Worm (Caenorhabditis elegans) whole organism, L2 larva: Measurements from ENCODE around the gene pqn-78.

Experiments
- C34F6.9 ChIP-seq: fragments of 150-350 bp; optimal IDR thresholded peaks from 2 replicates; lab custom pipeline; 2014; ENCODE audit warnings: missing biosample characterization, missing genetic modification characterization
- F13H6.1 ChIP-seq: sonication (generic microtip); optimal IDR thresholded peaks from 2 replicates; lab custom pipeline; 2016; ENCODE audit warnings: missing genetic modification characterization, missing compliant biosample characterization
- R02D3.7 ChIP-seq: fragments of 150-350 bp; optimal IDR thresholded peaks from 2 replicates; lab custom pipeline; 2014; ENCODE audit warnings: missing biosample characterization, missing genetic modification characterization
- Y55F3AM.14 ChIP-seq: fragments of 200-800 bp; sonication (Bioruptor generic); optimal IDR thresholded peaks from 2 replicates; lab custom pipeline; 2018; ENCODE audit warnings: mild to moderate bottlenecking, missing genetic modification characterization, missing compliant biosample characterization
- ZK546.5 ChIP-seq: sonication (generic microtip); optimal IDR thresholded peaks from 2 replicates; lab custom pipeline; 2017; ENCODE audit warnings: missing biosample characterization, missing genetic modification characterization
- alr-1 ChIP-seq: fragments of 150-350 bp; optimal IDR thresholded peaks from 2 replicates; lab custom pipeline; 2014; ENCODE audit warnings: missing biosample characterization, missing genetic modification characterization
- aly-2 ChIP-seq: fragments of 150-350 bp; optimal IDR thresholded peaks from 2 replicates; lab custom pipeline; 2014; ENCODE audit warnings: missing biosample characterization, missing genetic modification characterization
- ama-1 ChIP-seq: fragments of 150-350 bp; optimal IDR thresholded peaks from 2 replicates; lab custom pipeline; 2018; ENCODE audit warnings: inconsistent platforms
- blmp-1 ChIP-seq: sonication (generic microtip); optimal IDR thresholded peaks from 2 replicates; lab custom pipeline; 2017; ENCODE audit warnings: missing genetic modification characterization, mild to moderate bottlenecking, missing compliant biosample characterization, antibody characterized with exemption, moderate library complexity; ENCODE audit not compliant: insufficient read depth
- ceh-16 ChIP-seq: fragments of 150-350 bp; optimal IDR thresholded peaks from 2 replicates; lab custom pipeline; 2014; ENCODE audit warnings: missing biosample characterization, missing genetic modification characterization
- ceh-82 ChIP-seq: fragments of 150-350 bp; optimal IDR thresholded peaks from 2 replicates; lab custom pipeline; 2014; ENCODE audit warnings: missing biosample characterization, missing genetic modification characterization
- crh-2 ChIP-seq: sonication (generic microtip); optimal IDR thresholded peaks from 2 replicates; lab custom pipeline; 2017; ENCODE audit warnings: missing biosample characterization, missing genetic modification characterization
- dmd-4 ChIP-seq: sonication (generic microtip); optimal IDR thresholded peaks from 2 replicates; lab custom pipeline; 2017; ENCODE audit warnings: missing biosample characterization, missing genetic modification characterization
- egl-27 ChIP-seq: sonication (generic microtip); optimal IDR thresholded peaks from 3 replicates; lab custom pipeline; 2017; ENCODE audit warnings: missing biosample characterization, missing genetic modification reagents, missing genetic modification characterization
- elt-1 ChIP-seq: fragments of 150-350 bp; optimal IDR thresholded peaks from 2 replicates; lab custom pipeline; 2014; ENCODE audit warnings: missing biosample characterization, missing genetic modification characterization
- elt-3 ChIP-seq: sonication (generic microtip); optimal IDR thresholded peaks from 2 replicates; lab custom pipeline; 2017; ENCODE audit warnings: missing biosample characterization, missing genetic modification characterization
- fos-1 ChIP-seq: fragments of 150-350 bp; optimal IDR thresholded peaks from 2 replicates; lab custom pipeline; 2014; ENCODE audit warnings: missing biosample characterization, missing genetic modification characterization
- gmeb-1 ChIP-seq: fragments of 150-350 bp; optimal IDR thresholded peaks from 2 replicates; lab custom pipeline; 2014; ENCODE audit warnings: missing biosample characterization, missing genetic modification characterization
- lin-11 ChIP-seq: fragments of 150-350 bp; sonication (generic microtip); optimal IDR thresholded peaks from 2 replicates; lab custom pipeline; 2014; ENCODE audit warnings: missing biosample characterization, missing genetic modification characterization, inconsistent platforms, mixed read lengths
- lin-13 ChIP-seq: fragments of 150-350 bp; optimal IDR thresholded peaks from 2 replicates; lab custom pipeline; 2014; ENCODE audit warnings: missing biosample characterization, missing genetic modification reagents, missing genetic modification characterization
- lin-39 ChIP-seq: fragments of 150-350 bp; optimal IDR thresholded peaks from 2 replicates; lab custom pipeline; 2014; ENCODE audit warnings: missing biosample characterization, missing genetic modification reagents, missing genetic modification characterization
- lsy-2 ChIP-seq, 2 experiments: fragments of 150-350 bp in 1 of 2; sonication (generic microtip) in 1 of 2; optimal IDR thresholded peaks; 2 replicates each; lab custom pipeline; 2014 to 2017; ENCODE audit warnings: missing biosample characterization in 2 of 2, missing genetic modification characterization in 2 of 2
- mab-5 ChIP-seq: fragments of 150-350 bp; optimal IDR thresholded peaks from 2 replicates; lab custom pipeline; 2014; ENCODE audit warnings: missing biosample characterization, missing genetic modification characterization
- mbf-1 ChIP-seq: sonication (generic microtip); optimal IDR thresholded peaks from 2 replicates; lab custom pipeline; 2017; ENCODE audit warnings: missing biosample characterization, missing genetic modification characterization
- mdl-1 ChIP-seq, 2 experiments: fragments of 150-350 bp in 1 of 2; sonication (generic microtip) in 1 of 2; optimal IDR thresholded peaks; 2 replicates each; lab custom pipeline; 2017; ENCODE audit warnings: missing biosample characterization in 2 of 2, missing genetic modification characterization in 2 of 2
- nhr-10 ChIP-seq: sonication (generic microtip); optimal IDR thresholded peaks from 2 replicates; lab custom pipeline; 2017; ENCODE audit warnings: missing biosample characterization, missing genetic modification characterization
- nhr-11 ChIP-seq: fragments of 150-350 bp; optimal IDR thresholded peaks from 2 replicates; lab custom pipeline; 2014; ENCODE audit warnings: missing biosample characterization, missing genetic modification characterization
- nhr-12 ChIP-seq: fragments of 150-350 bp; optimal IDR thresholded peaks from 2 replicates; lab custom pipeline; 2014; ENCODE audit warnings: missing biosample characterization, missing genetic modification characterization
- nhr-129 ChIP-seq: fragments of 150-350 bp; optimal IDR thresholded peaks from 2 replicates; lab custom pipeline; 2014; ENCODE audit warnings: missing biosample characterization, missing genetic modification characterization
- nhr-21 ChIP-seq: fragments of 150-350 bp; optimal IDR thresholded peaks from 2 replicates; lab custom pipeline; 2014; ENCODE audit warnings: missing biosample characterization, missing genetic modification characterization
- nhr-23 ChIP-seq: fragments of 150-350 bp; optimal IDR thresholded peaks from 2 replicates; lab custom pipeline; 2014; ENCODE audit warnings: missing biosample characterization, missing genetic modification reagents, missing genetic modification characterization
- nhr-237 ChIP-seq: fragments of 150-350 bp; optimal IDR thresholded peaks from 2 replicates; lab custom pipeline; 2014; ENCODE audit warnings: missing biosample characterization, missing genetic modification characterization
- nhr-25 ChIP-seq: fragments of 150-350 bp; sonication (generic microtip); optimal IDR thresholded peaks from 3 replicates; lab custom pipeline; 2014; ENCODE audit warnings: missing biosample characterization, missing genetic modification characterization
- nhr-6 ChIP-seq: fragments of 150-350 bp; optimal IDR thresholded peaks from 2 replicates; lab custom pipeline; 2014; ENCODE audit warnings: missing biosample characterization, missing genetic modification characterization
- nhr-77 ChIP-seq: fragments of 150-350 bp; optimal IDR thresholded peaks from 2 replicates; lab custom pipeline; 2014; ENCODE audit warnings: missing biosample characterization, missing genetic modification characterization
- peb-1 ChIP-seq: fragments of 150-350 bp; optimal IDR thresholded peaks from 2 replicates; lab custom pipeline; 2014; ENCODE audit warnings: missing biosample characterization, missing genetic modification characterization
- sem-4 ChIP-seq: fragments of 150-350 bp; optimal IDR thresholded peaks from 2 replicates; lab custom pipeline; 2014; ENCODE audit warnings: missing biosample characterization, missing genetic modification reagents, missing genetic modification characterization
- skn-1 ChIP-seq: sonication (generic microtip); optimal IDR thresholded peaks from 2 replicates; lab custom pipeline; 2017; ENCODE audit warnings: missing biosample characterization, missing genetic modification characterization
- sma-3 ChIP-seq: sonication (generic microtip); optimal IDR thresholded peaks from 2 replicates; lab custom pipeline; 2016; ENCODE audit warnings: missing genetic modification reagents, missing genetic modification characterization, missing compliant biosample characterization
- sma-9 ChIP-seq, 2 experiments: fragments of 150-350 bp in 1 of 2; sonication (generic microtip) in 1 of 2; optimal IDR thresholded peaks; 2 replicates each; lab custom pipeline; 2014 to 2016; ENCODE audit warnings: missing genetic modification characterization in 2 of 2, mild to moderate bottlenecking in 1 of 2, missing biosample characterization in 1 of 2, missing compliant biosample characterization in 1 of 2, missing genetic modification reagents in 1 of 2, moderate library complexity in 1 of 2
- snpc-4 ChIP-seq: fragments of 150-350 bp; optimal IDR thresholded peaks from 2 replicates; lab custom pipeline; 2014; ENCODE audit warnings: missing biosample characterization, missing genetic modification characterization
- unc-39 ChIP-seq: fragments of 150-350 bp; optimal IDR thresholded peaks from 2 replicates; lab custom pipeline; 2014; ENCODE audit warnings: missing biosample characterization, missing genetic modification characterization
- unc-55 ChIP-seq: fragments of 150-350 bp; sonication (generic microtip); optimal IDR thresholded peaks from 3 replicates; lab custom pipeline; 2014; ENCODE audit warnings: missing biosample characterization, missing genetic modification reagents, missing genetic modification characterization
- unc-62 ChIP-seq: fragments of 150-350 bp; optimal IDR thresholded peaks from 2 replicates; lab custom pipeline; 2014; ENCODE audit warnings: missing biosample characterization, missing genetic modification reagents, missing genetic modification characterization
- zag-1 ChIP-seq: fragments of 150-350 bp; optimal IDR thresholded peaks from 2 replicates; lab custom pipeline; 2014; ENCODE audit warnings: missing biosample characterization, missing genetic modification characterization
- ztf-1 ChIP-seq: fragments of 200-800 bp; sonication (Bioruptor generic); conservative IDR thresholded peaks from 2 replicates; pipeline ENCODE4 v1.3.6; 2022; ENCODE audit warnings: missing genetic modification characterization, missing compliant biosample characterization
- ztf-11 ChIP-seq: sonication (generic microtip); optimal IDR thresholded peaks from 2 replicates; lab custom pipeline; 2017; ENCODE audit warnings: missing biosample characterization, missing genetic modification characterization
- ztf-4 ChIP-seq: fragments of 150-350 bp; optimal IDR thresholded peaks from 2 replicates; lab custom pipeline; 2014; ENCODE audit warnings: missing biosample characterization, missing genetic modification characterization

pqn-78 gene

DNA sequence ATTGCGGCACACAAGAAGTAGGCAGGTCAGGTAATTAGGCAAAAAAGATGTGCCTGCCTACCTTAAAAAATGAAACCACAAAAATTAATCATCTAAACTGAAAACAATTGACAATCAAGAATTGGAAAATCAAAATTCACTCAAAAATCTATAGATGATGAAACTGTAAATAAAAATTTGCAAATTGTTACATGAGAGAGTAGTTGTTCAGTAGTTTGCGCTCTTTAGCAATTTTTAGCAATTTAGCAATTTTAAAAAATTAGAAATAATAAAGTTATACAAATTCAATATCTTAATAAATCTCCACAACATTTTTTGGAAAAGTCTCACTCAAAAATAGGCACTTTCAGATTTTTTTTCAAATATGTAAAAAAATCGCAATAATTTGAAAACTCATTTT, 22.7 kb downstream of the pqn-78 start:
- TF ChIP-seq nhr-11 (tag; lab: Kevin White, UChicago) (no peak), nhr-25 (no peak), unc-55 (GFP tag; lab: Kevin White, UChicago) (no peak), nhr-129 (tag; lab: Kevin White, UChicago) (no peak), elt-1 (tag; lab: Kevin White, UChicago) (no peak)
- TF ChIP-seq, all 48 proteins: peak for 0

DNA sequence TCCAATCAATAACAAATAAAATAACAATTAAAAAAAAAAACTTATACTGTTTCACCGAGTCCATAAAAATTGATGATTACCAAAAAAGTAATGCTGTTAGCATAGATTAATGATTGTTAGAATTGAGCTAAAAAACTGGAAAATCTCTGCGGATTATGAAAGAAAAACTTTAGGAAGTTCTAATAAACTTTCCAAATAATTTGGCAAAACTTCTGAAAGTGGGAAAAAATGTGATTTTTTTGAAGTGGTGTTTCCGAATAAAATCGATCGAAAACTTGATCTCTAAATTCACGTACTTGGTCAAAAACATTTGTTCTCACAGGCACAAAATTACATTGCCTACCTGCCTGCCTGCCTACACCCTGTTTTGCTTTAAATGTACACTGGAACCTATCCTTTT, 23.2 kb downstream of the pqn-78 start:
- TF ChIP-seq blmp-1 (tag; lab: Kevin White, UChicago) (no peak), zag-1 (tag; lab: Kevin White, UChicago) (no peak), snpc-4 (no peak), R02D3.7 (no peak), lin-39 (tag; lab: Kevin White, UChicago) (no peak), ZK546.5 (no peak), C34F6.9 (tag; lab: Kevin White, UChicago) (no peak), elt-3 (tag; lab: Kevin White, UChicago) (no peak), skn-1 (tag; lab: Kevin White, UChicago) (no peak), ztf-11 (tag; lab: Kevin White, UChicago) (no peak), alr-1 (no peak), ztf-4 (tag; lab: Kevin White, UChicago) (no peak), elt-1 (tag; lab: Kevin White, UChicago) (no peak)

DNA sequence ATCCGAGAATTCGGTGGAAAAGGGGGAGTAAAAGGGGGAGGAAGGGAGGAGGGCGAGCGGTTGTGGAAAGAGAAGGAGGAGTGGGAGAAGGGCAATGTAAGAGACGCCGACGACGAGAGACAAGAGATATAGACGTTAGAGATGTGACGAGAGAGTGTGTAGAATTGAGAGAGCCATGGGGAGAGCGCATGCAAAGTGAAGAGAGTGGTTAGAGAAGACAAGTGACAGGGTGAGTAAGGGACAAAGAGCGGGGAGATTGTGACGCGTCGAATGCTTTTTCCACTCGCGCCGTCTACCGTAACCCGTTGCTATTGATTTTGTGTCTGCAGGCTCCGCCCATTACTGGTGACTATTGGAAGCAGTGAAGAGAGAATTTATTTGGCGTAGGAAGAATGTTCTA, 24.1 kb downstream of the pqn-78 start:
- TF ChIP-seq F13H6.1 (tag; lab: Kevin White, UChicago): peak; percentile 94
- TF ChIP-seq nhr-11 (tag; lab: Kevin White, UChicago): no peak
- no peak for TF ChIP-seq mbf-1
- TF ChIP-seq Y55F3AM.14: peak; percentile 45
- TF ChIP-seq nhr-21 (tag; lab: Kevin White, UChicago): peak; percentile 91
- TF ChIP-seq nhr-23 (tag; lab: Kevin White, UChicago): no peak
- peak; percentile 41 for TF ChIP-seq nhr-237
- TF ChIP-seq peb-1: no peak
- peak; percentile 77 for TF ChIP-seq nhr-129 (tag; lab: Kevin White, UChicago)
- no peak for TF ChIP-seq dmd-4 (tag; lab: Kevin White, UChicago)
- TF ChIP-seq ztf-4 (tag; lab: Kevin White, UChicago): no peak
- TF ChIP-seq ztf-11 (tag; lab: Kevin White, UChicago): peak; percentile 33
- TF ChIP-seq ZK546.5: peak; percentile 16
- peak; percentile 89 for TF ChIP-seq lin-11 (tag; lab: Kevin White, UChicago)
- no peak for TF ChIP-seq skn-1 (tag; lab: Kevin White, UChicago)
- TF ChIP-seq ama-1 (lab: Kevin White, UChicago): peak; percentile 26
- peak; percentile 76 for TF ChIP-seq fos-1 (tag; lab: Kevin White, UChicago)
- TF ChIP-seq egl-27 (tag; lab: Kevin White, UChicago): peak; percentile 91
- TF ChIP-seq zag-1 (tag; lab: Kevin White, UChicago): peak; percentile 8
- TF ChIP-seq gmeb-1 (tag; lab: Kevin White, UChicago): peak; percentile 88
- TF ChIP-seq lsy-2 (tag; optimal IDR thresholded peaks at IDR 0.05; lab: Kevin White, UChicago): peak; percentile 97 to 98
- TF ChIP-seq crh-2: peak; percentile 93
- TF ChIP-seq nhr-6 (tag; lab: Kevin White, UChicago): peak; percentile 57
- TF ChIP-seq elt-1 (tag; lab: Kevin White, UChicago): no peak
- TF ChIP-seq lin-13 (GFP tag; lab: Kevin White, UChicago): peak; percentile 57
- no peak for TF ChIP-seq nhr-10 (tag; lab: Kevin White, UChicago)
- peak; percentile 90 for TF ChIP-seq mab-5 (tag; lab: Kevin White, UChicago)
- TF ChIP-seq unc-62 (GFP tag; lab: Kevin White, UChicago): no peak
- no peak for TF ChIP-seq unc-39 (tag; lab: Kevin White, UChicago)
- TF ChIP-seq blmp-1 (tag; lab: Kevin White, UChicago): peak; percentile 41
- TF ChIP-seq sma-9 (GFP tag; optimal IDR thresholded peaks at IDR 0.05; lab: Kevin White, UChicago): peak; percentile 87
- no peak for TF ChIP-seq sma-9 (tag; optimal IDR thresholded peaks at IDR 0.05; lab: Kevin White, UChicago)
- no peak for TF ChIP-seq lin-39 (tag; lab: Kevin White, UChicago)
- TF ChIP-seq aly-2 (tag; lab: Kevin White, UChicago): no peak
- no peak for TF ChIP-seq ztf-1 (GFP tag; lab: Robert Waterston, UW)
- TF ChIP-seq mdl-1 (tag; optimal IDR thresholded peaks at IDR 0.05; lab: Kevin White, UChicago): peak in 1 of 2 experiments; percentile 72
- no peak for TF ChIP-seq alr-1
- TF ChIP-seq sma-3 (GFP tag; lab: Kevin White, UChicago): peak; percentile 88
- peak; percentile 55 for TF ChIP-seq nhr-77 (tag; lab: Kevin White, UChicago)
- peak; percentile 35 for TF ChIP-seq ceh-16 (tag; lab: Kevin White, UChicago)
- no peak for TF ChIP-seq elt-3 (tag; lab: Kevin White, UChicago)
- peak; percentile 80 for TF ChIP-seq unc-55 (GFP tag; lab: Kevin White, UChicago)
- peak; percentile 88 for TF ChIP-seq C34F6.9 (tag; lab: Kevin White, UChicago)
- TF ChIP-seq R02D3.7: peak; percentile 36
- TF ChIP-seq nhr-25: peak; percentile 93
- no peak for TF ChIP-seq ceh-82
- TF ChIP-seq snpc-4: peak; percentile 54
- TF ChIP-seq sem-4 (tag; lab: Kevin White, UChicago): peak; percentile 68
- TF ChIP-seq nhr-12: no peak
